Fruit fly (Drosophila melanogaster): ENCODE data around the gene Ugt307A1.
A peak's percentile ranks its signal among the peaks of the same experiment; 100 is the strongest.

The Ugt307A1 gene

dm6 chr2L:7073011-7073410 is 5.2 kb downstream of the Ugt307A1 start (continued):
- TF ChIP-seq az2 (GFP tag; optimal IDR thresholded peaks at IDR 0.05) = peak; percentile 25
- peak in 1 of 2 experiments; percentile 40 for TF ChIP-seq Hr51 (GFP tag; optimal IDR thresholded peaks at IDR 0.05)
- no peak for TF ChIP-seq gfzf (GFP tag; optimal IDR thresholded peaks at IDR 0.05)
- peak; percentile 25; the same call in 1 of the 2 replicates for TF ChIP-seq CG6689 (GFP tag; IDR thresholded peaks at IDR 0.05)
- no peak for TF ChIP-seq CG7372 (GFP tag; IDR thresholded peaks at IDR 0.05)
- no peak for TF ChIP-seq hkb (optimal IDR thresholded peaks at IDR 0.05)
- TF ChIP-seq hkb (GFP tag; IDR thresholded peaks at IDR 0.05) = 0 out of 2 replicates have a peak, but pooled peaks have one; percentile 31
- TF ChIP-seq Ada2b (GFP tag; IDR thresholded peaks at IDR 0.05) = peak; percentile 18; the same call in 1 of the 2 replicates
- TF ChIP-seq E2f1 (GFP tag; IDR thresholded peaks at IDR 0.05) = 0 out of 2 replicates have a peak, but pooled peaks have one; percentile 23
- TF ChIP-seq HLHmδ (GFP tag; optimal IDR thresholded peaks at IDR 0.05) = no peak

- peak; percentile 15 for TF ChIP-seq CG12391 (tag; optimal IDR thresholded peaks at IDR 0.05)
- 0 out of 2 replicates have a peak, but pooled peaks have one; percentile 37 for TF ChIP-seq CG17328 (GFP tag; IDR thresholded peaks at IDR 0.05)
- no peak for TF ChIP-seq Atf-2 (GFP tag; optimal IDR thresholded peaks at IDR 0.05)
- TF ChIP-seq Asciz (GFP tag; optimal IDR thresholded peaks at IDR 0.05) = no peak
- TF ChIP-seq CG6683 (GFP tag; optimal IDR thresholded peaks at IDR 0.05) = no peak
- TF ChIP-seq CG7745 (tag; optimal IDR thresholded peaks at IDR 0.05) = no peak
- peak; percentile 34 for TF ChIP-seq gem (tag; optimal IDR thresholded peaks at IDR 0.05)
- TF ChIP-seq GATAe (GFP tag; conservative IDR thresholded peaks at IDR 0.05) = no peak
- TF ChIP-seq Fer1 (GFP tag; optimal IDR thresholded peaks at IDR 0.05) = no peak
- TF ChIP-seq dmrt11E (tag; optimal IDR thresholded peaks at IDR 0.05) = peak; percentile 25
- peak; percentile 11 for TF ChIP-seq CG11504 (tag; optimal IDR thresholded peaks at IDR 0.05)
- peak; percentile 72 for TF ChIP-seq Drgx (GFP tag; IDR thresholded peaks at IDR 0.05)
- no peak for TF ChIP-seq Adf1 (GFP tag; IDR thresholded peaks at IDR 0.05)
- peak; percentile 42; the same call in 1 of the 2 replicates for TF ChIP-seq Xrp1 (GFP tag; IDR thresholded peaks at IDR 0.05)
- TF ChIP-seq en (GFP tag; optimal IDR thresholded peaks at IDR 0.05) = no peak
- TF ChIP-seq nom (GFP tag; optimal IDR thresholded peaks at IDR 0.05) = peak; percentile 80
- peak; percentile 16 for TF ChIP-seq CG18599 (GFP tag; optimal IDR thresholded peaks at IDR 0.05)
- no peak for TF ChIP-seq al (GFP tag; IDR thresholded peaks at IDR 0.05)
- no peak for TF ChIP-seq B-H2 (GFP tag; optimal IDR thresholded peaks at IDR 0.05)
- TF ChIP-seq CG11560 (tag; IDR thresholded peaks at IDR 0.05) = no peak
- 0 out of 3 replicates have a peak, but pooled peaks have one; percentile 35 for TF ChIP-seq zfh1 (GFP tag; IDR thresholded peaks at IDR 0.05)
- TF ChIP-seq Dll (GFP tag; IDR thresholded peaks at IDR 0.05; ENCODE audit: partially characterized antibody) = no peak
- no peak for TF ChIP-seq tio (GFP tag; optimal IDR thresholded peaks at IDR 0.05)
- TF ChIP-seq CG7987 (GFP tag; optimal IDR thresholded peaks at IDR 0.05) = no peak
- peak; percentile 23 for TF ChIP-seq CG1603 (tag; optimal IDR thresholded peaks at IDR 0.05)
- TF ChIP-seq dpn (GFP tag; optimal IDR thresholded peaks at IDR 0.05) = peak in 1 of 2 experiments; percentile 2
- TF ChIP-seq CG2712 (tag; optimal IDR thresholded peaks at IDR 0.05) = peak; percentile 18
- TF ChIP-seq Dbx (GFP tag; IDR thresholded peaks at IDR 0.05) = no peak
- peak; percentile 19 to 61 for TF ChIP-seq bsh (GFP tag; optimal IDR thresholded peaks at IDR 0.05)
- peak; percentile 75 for TF ChIP-seq sens (GFP tag)
- peak; percentile 45 for TF ChIP-seq slbo (GFP tag; IDR thresholded peaks at IDR 0.05)
- peak; percentile 2 for TF ChIP-seq Xbp1 (GFP tag; optimal IDR thresholded peaks at IDR 0.05)
- TF ChIP-seq CG4404 (GFP tag; IDR thresholded peaks at IDR 0.05) = 0 out of 2 replicates have a peak, but pooled peaks have one; percentile 11
- TF ChIP-seq fd3F (GFP tag; optimal IDR thresholded peaks at IDR 0.05) = no peak
- TF ChIP-seq Chrac-16 (GFP tag; optimal IDR thresholded peaks at IDR 0.05) = no peak
- TF ChIP-seq Doc3 (GFP tag; IDR thresholded peaks at IDR 0.05; ENCODE audit: partially characterized antibody) = no peak
- TF ChIP-seq Med (GFP tag) = peak; percentile 55
- no peak for TF ChIP-seq mld (GFP tag; IDR thresholded peaks at IDR 0.05; ENCODE audit: partially characterized antibody)
Observed at dm6 chr2L:7076055-7076700, 8.4 kb downstream of the Ugt307A1 start.
